Worm (Caenorhabditis elegans) whole organism, L3 larva: Measurements from ENCODE around the gene fbxa-64.

ENCODE experiments used
- R02D3.7 ChIP-seq: fragments of 150-350 bp; optimal IDR thresholded peaks from 2 replicates; lab custom pipeline; 2014; ENCODE audit warnings: missing biosample characterization, missing genetic modification characterization
- aly-2 ChIP-seq: fragments of 150-350 bp; optimal IDR thresholded peaks from 2 replicates; lab custom pipeline; 2014; ENCODE audit warnings: missing biosample characterization, missing genetic modification characterization
- ceh-16 ChIP-seq: sonication (generic microtip); optimal IDR thresholded peaks from 2 replicates; lab custom pipeline; 2017; ENCODE audit warnings: missing biosample characterization, missing genetic modification characterization
- ceh-28 ChIP-seq: fragments of 150-350 bp; optimal IDR thresholded peaks from 2 replicates; lab custom pipeline; 2014; ENCODE audit warnings: missing biosample characterization, missing genetic modification reagents, missing genetic modification characterization
- ceh-82 ChIP-seq: fragments of 150-350 bp; optimal IDR thresholded peaks from 2 replicates; lab custom pipeline; 2014; ENCODE audit warnings: missing biosample characterization, missing genetic modification characterization
- ceh-9 ChIP-seq: sonication (generic microtip); optimal IDR thresholded peaks from 2 replicates; lab custom pipeline; 2018; ENCODE audit warnings: missing biosample characterization, missing genetic modification characterization
- egl-27 ChIP-seq: sonication (generic microtip); optimal IDR thresholded peaks from 4 replicates; lab custom pipeline; 2017; ENCODE audit warnings: missing biosample characterization, missing genetic modification reagents, missing genetic modification characterization
- elt-1 ChIP-seq: fragments of 150-350 bp; optimal IDR thresholded peaks from 2 replicates; lab custom pipeline; 2014; ENCODE audit warnings: missing biosample characterization, missing genetic modification characterization
- elt-2 ChIP-seq: sonication (generic microtip); optimal IDR thresholded peaks from 2 replicates; lab custom pipeline; 2016; ENCODE audit warnings: missing genetic modification reagents, mild to moderate bottlenecking, missing genetic modification characterization, missing compliant biosample characterization
- elt-3 ChIP-seq, 3 experiments: fragments of 150-350 bp in 1 of 3; sonication (generic microtip) in 2 of 3; optimal IDR thresholded peaks; 2 replicates in 2 of 3; 4 replicates in 1 of 3; lab custom pipeline; 2014 to 2017; ENCODE audit warnings: missing biosample characterization in 3 of 3, missing genetic modification characterization in 3 of 3
- fkh-10 ChIP-seq: sonication (generic microtip); optimal IDR thresholded peaks from 2 replicates; lab custom pipeline; 2017; ENCODE audit warnings: missing biosample characterization, missing genetic modification reagents, missing genetic modification characterization
- fkh-2 ChIP-seq: fragments of 150-350 bp; optimal IDR thresholded peaks from 2 replicates; lab custom pipeline; 2014; ENCODE audit warnings: missing biosample characterization, missing genetic modification reagents, missing genetic modification characterization
- fos-1 ChIP-seq: fragments of 150-350 bp; optimal IDR thresholded peaks from 2 replicates; lab custom pipeline; 2014; ENCODE audit warnings: missing biosample characterization, missing genetic modification characterization
- hmg-11 ChIP-seq: sonication (generic microtip); optimal IDR thresholded peaks from 2 replicates; lab custom pipeline; 2016; ENCODE audit warnings: missing genetic modification characterization, missing compliant biosample characterization
- jun-1 ChIP-seq: fragments of 150-350 bp; optimal IDR thresholded peaks from 2 replicates; lab custom pipeline; 2014; ENCODE audit warnings: missing biosample characterization, missing genetic modification reagents, missing genetic modification characterization
- lin-15B ChIP-seq: fragments of 150-350 bp; optimal IDR thresholded peaks from 2 replicates; lab custom pipeline; 2014; ENCODE audit warnings: missing biosample characterization, missing genetic modification characterization
- lin-39 ChIP-seq: fragments of 150-350 bp; optimal IDR thresholded peaks from 2 replicates; lab custom pipeline; 2018; ENCODE audit warnings: missing biosample characterization, missing genetic modification reagents, missing genetic modification characterization
- lsy-12 ChIP-seq: sonication (generic microtip); optimal IDR thresholded peaks from 2 replicates; lab custom pipeline; 2016; ENCODE audit warnings: mild to moderate bottlenecking, missing genetic modification characterization, missing compliant biosample characterization
- nfya-1 ChIP-seq: sonication (generic microtip); optimal IDR thresholded peaks from 2 replicates; lab custom pipeline; 2017; ENCODE audit warnings: missing genetic modification characterization, mild to moderate bottlenecking, missing compliant biosample characterization, antibody characterized with exemption, moderate library complexity; ENCODE audit not compliant: insufficient read depth
- nhr-12 ChIP-seq: fragments of 150-350 bp; optimal IDR thresholded peaks from 2 replicates; lab custom pipeline; 2014; ENCODE audit warnings: missing biosample characterization, missing genetic modification characterization
- nhr-25 ChIP-seq: sonication (generic microtip); optimal IDR thresholded peaks from 2 replicates; lab custom pipeline; 2017; ENCODE audit warnings: missing biosample characterization, missing genetic modification characterization
- nhr-28 ChIP-seq: fragments of 150-350 bp; optimal IDR thresholded peaks from 2 replicates; lab custom pipeline; 2014; ENCODE audit warnings: missing biosample characterization, missing genetic modification characterization
- nhr-43 ChIP-seq: sonication (generic microtip); optimal IDR thresholded peaks from 2 replicates; lab custom pipeline; 2016; ENCODE audit warnings: mild to moderate bottlenecking, missing genetic modification characterization, missing compliant biosample characterization; ENCODE audit not compliant: poor library complexity, severe bottlenecking
- nhr-67 ChIP-seq: fragments of 150-350 bp; optimal IDR thresholded peaks from 2 replicates; lab custom pipeline; 2014; ENCODE audit warnings: missing biosample characterization, missing genetic modification characterization
- nhr-76 ChIP-seq: fragments of 150-350 bp; sonication (generic microtip); optimal IDR thresholded peaks from 5 replicates; lab custom pipeline; 2014; ENCODE audit warnings: missing biosample characterization, missing genetic modification characterization
- nhr-77 ChIP-seq: fragments of 150-350 bp; optimal IDR thresholded peaks from 2 replicates; lab custom pipeline; 2014; ENCODE audit warnings: missing biosample characterization, missing genetic modification characterization
- pha-4 ChIP-seq: fragments of 150-350 bp; optimal IDR thresholded peaks from 2 replicates; lab custom pipeline; 2014; ENCODE audit warnings: missing biosample characterization, missing genetic modification reagents, missing genetic modification characterization
- pqm-1 ChIP-seq: fragments of 150-350 bp; optimal IDR thresholded peaks from 2 replicates; lab custom pipeline; 2017; ENCODE audit warnings: missing biosample characterization, missing genetic modification characterization, inconsistent platforms
- sea-2 ChIP-seq: fragments of 150-350 bp; sonication (generic microtip); optimal IDR thresholded peaks from 4 replicates; lab custom pipeline; 2014; ENCODE audit warnings: missing biosample characterization, missing genetic modification reagents, missing genetic modification characterization
- skn-1 ChIP-seq: fragments of 150-350 bp; optimal IDR thresholded peaks from 2 replicates; lab custom pipeline; 2014; ENCODE audit warnings: missing biosample characterization, missing genetic modification characterization
- snpc-4 ChIP-seq: fragments of 150-350 bp; optimal IDR thresholded peaks from 2 replicates; lab custom pipeline; 2014; ENCODE audit warnings: missing biosample characterization, missing genetic modification characterization
- tbx-2 ChIP-seq: sonication (generic microtip); optimal IDR thresholded peaks from 2 replicates; lab custom pipeline; 2016; ENCODE audit warnings: mild to moderate bottlenecking, missing genetic modification characterization, missing compliant biosample characterization
- ztf-11 ChIP-seq: fragments of 150-350 bp; optimal IDR thresholded peaks from 2 replicates; lab custom pipeline; 2014; ENCODE audit warnings: missing biosample characterization, missing genetic modification characterization
- ztf-4 ChIP-seq: fragments of 150-350 bp; optimal IDR thresholded peaks from 2 replicates; lab custom pipeline; 2014; ENCODE audit warnings: missing biosample characterization, missing genetic modification characterization

The fbxa-64 gene

ce11 chrV:3284629-3285028 lies 6.7 kb upstream of the fbxa-64 start, which contains the start of gene F35F10.5:
Gene F35F10.5, plus strand, starts transcription at chrV:3284929.
- no peak for TF ChIP-seq fkh-10 (GFP tag; lab: Kevin White, UChicago)
- TF ChIP-seq snpc-4 (tag; lab: Kevin White, UChicago): no peak
- no peak for TF ChIP-seq ceh-9 (tag; lab: Kevin White, UChicago)
- no peak for TF ChIP-seq pqm-1 (tag; lab: Kevin White, UChicago)
- TF ChIP-seq elt-2: no peak
- no peak for TF ChIP-seq nfya-1 (tag; lab: Kevin White, UChicago)
- TF ChIP-seq skn-1 (tag; lab: Kevin White, UChicago): no peak
- TF ChIP-seq elt-1 (tag; lab: Kevin White, UChicago): no peak
- no peak for TF ChIP-seq nhr-76 (tag; lab: Kevin White, UChicago)
- no peak for TF ChIP-seq nhr-12 (tag; lab: Kevin White, UChicago)
- no peak for TF ChIP-seq nhr-28 (tag; lab: Kevin White, UChicago)
- no peak for TF ChIP-seq sea-2
- no peak for TF ChIP-seq tbx-2 (tag; lab: Kevin White, UChicago)
- no peak for TF ChIP-seq R02D3.7
- no peak for TF ChIP-seq aly-2 (tag; lab: Kevin White, UChicago)
- TF ChIP-seq elt-3 (tag; optimal IDR thresholded peaks at IDR 0.05; lab: Kevin White, UChicago): no peak
- TF ChIP-seq, all 47 proteins: peak for 0

DNA sequence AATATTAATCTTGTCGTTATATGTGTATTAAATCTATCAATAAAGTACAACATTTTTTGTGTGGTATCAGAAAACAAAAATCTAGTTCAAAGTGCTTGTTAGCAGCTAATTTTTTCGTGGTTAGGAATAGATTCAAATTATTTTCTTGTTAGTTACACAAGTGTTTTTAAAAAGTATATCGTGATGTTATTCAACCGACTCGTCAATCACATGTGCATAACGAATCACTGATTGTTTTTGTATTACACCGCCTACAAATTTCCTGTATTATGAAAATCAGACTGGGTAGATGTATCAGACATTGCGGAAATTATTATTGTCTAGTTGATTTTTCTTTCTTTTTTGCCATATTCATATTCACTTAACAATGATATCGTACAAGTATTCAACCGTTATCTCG lies 5.0 kb upstream of the fbxa-64 start, which contains the start of gene str-64:
str-64 (plus strand) TSS at position 301 of the 400 bp plus-strand sequence.
- no peak for TF ChIP-seq egl-27 (tag; lab: Kevin White, UChicago)
- TF ChIP-seq jun-1 (tag; lab: Kevin White, UChicago): no peak
- no peak for TF ChIP-seq ceh-28 (tag; lab: Kevin White, UChicago)
- TF ChIP-seq sea-2: no peak
- TF ChIP-seq ztf-4 (tag; lab: Kevin White, UChicago): no peak
- no peak for TF ChIP-seq nhr-77 (tag; lab: Kevin White, UChicago)
- TF ChIP-seq fkh-2 (tag; lab: Kevin White, UChicago): no peak
- TF ChIP-seq nfya-1 (tag; lab: Kevin White, UChicago): no peak
- TF ChIP-seq fos-1 (tag; lab: Kevin White, UChicago): no peak
- TF ChIP-seq hmg-11: no peak
- TF ChIP-seq nhr-43: no peak
- no peak for TF ChIP-seq ceh-16
- TF ChIP-seq lin-39: no peak

ce11 chrV:3281523-3281922 lies 3.6 kb upstream of the fbxa-64 start, which contains the start of gene T28A11.25:
Gene T28A11.25, plus strand, starts transcription at chrV:3281823.
- no peak for TF ChIP-seq ceh-16
- TF ChIP-seq nhr-28 (tag; lab: Kevin White, UChicago): no peak
- no peak for TF ChIP-seq elt-2
- no peak for TF ChIP-seq elt-1 (tag; lab: Kevin White, UChicago)
- TF ChIP-seq pqm-1 (tag; lab: Kevin White, UChicago): no peak
- no peak for TF ChIP-seq lsy-12 (tag; lab: Kevin White, UChicago)

DNA sequence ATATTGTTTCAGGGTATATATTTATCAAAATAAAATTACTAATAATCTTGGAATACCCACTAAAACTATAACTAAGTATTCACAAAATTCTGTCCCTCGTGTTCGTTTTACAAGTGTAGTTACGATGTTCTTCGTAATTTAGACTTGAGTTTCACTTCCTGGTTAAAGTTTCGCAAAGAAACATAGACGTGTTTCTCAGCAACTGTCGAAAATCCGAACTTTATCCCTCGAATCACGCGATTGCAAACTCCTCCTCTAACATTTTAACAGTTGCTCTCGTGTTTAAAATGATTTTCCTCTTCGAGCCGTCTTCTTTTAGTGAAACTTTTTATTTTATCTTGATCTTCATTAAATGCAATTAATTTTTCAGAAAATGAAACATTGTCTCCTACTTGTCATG lies 2.1 kb upstream of the fbxa-64 start, which contains the start of gene T28A11.2:
T28A11.2 (plus strand) TSS at position 371 of the 400 bp plus-strand sequence.
- TF ChIP-seq nhr-67 (tag; lab: Kevin White, UChicago) (no peak), ceh-9 (tag; lab: Kevin White, UChicago) (no peak), nhr-25 (tag; lab: Kevin White, UChicago) (no peak), nhr-28 (tag; lab: Kevin White, UChicago) (no peak), pqm-1 (tag; lab: Kevin White, UChicago) (no peak), ceh-16 (no peak), ceh-82 (tag; lab: Kevin White, UChicago) (no peak), elt-2 (no peak), lsy-12 (tag; lab: Kevin White, UChicago) (no peak), aly-2 (tag; lab: Kevin White, UChicago) (no peak), hmg-11 (no peak), lin-39 (no peak), lin-15B (tag; lab: Kevin White, UChicago) (no peak), pha-4 (no peak), ztf-11 (tag; lab: Kevin White, UChicago) (no peak), elt-1 (tag; lab: Kevin White, UChicago) (no peak), tbx-2 (tag; lab: Kevin White, UChicago) (no peak), nhr-12 (tag; lab: Kevin White, UChicago) (no peak), skn-1 (tag; lab: Kevin White, UChicago) (no peak)
